Fruit fly (Drosophila melanogaster): ENCODE measurements around the gene Argp.

- TF ChIP-seq psq (optimal IDR thresholded peaks at IDR 0.05) (no peak), usp (GFP tag; optimal IDR thresholded peaks at IDR 0.05) (no peak), Dll (optimal IDR thresholded peaks at IDR 0.05) (no peak), EcR (GFP tag; optimal IDR thresholded peaks at IDR 0.05) (no peak)
Observed at dm6 chr3R:13720798-13721197, 11.1 kb upstream of the Argp start.

All from whole organism.